Worm (Caenorhabditis elegans): ENCODE results near the gene sgt-1.
"Not testable (repeated sequence)": the region's sequence is repeated elsewhere in the genome, so short reads cannot be mapped to it uniquely, and the experiment has no call there.

DNA sequence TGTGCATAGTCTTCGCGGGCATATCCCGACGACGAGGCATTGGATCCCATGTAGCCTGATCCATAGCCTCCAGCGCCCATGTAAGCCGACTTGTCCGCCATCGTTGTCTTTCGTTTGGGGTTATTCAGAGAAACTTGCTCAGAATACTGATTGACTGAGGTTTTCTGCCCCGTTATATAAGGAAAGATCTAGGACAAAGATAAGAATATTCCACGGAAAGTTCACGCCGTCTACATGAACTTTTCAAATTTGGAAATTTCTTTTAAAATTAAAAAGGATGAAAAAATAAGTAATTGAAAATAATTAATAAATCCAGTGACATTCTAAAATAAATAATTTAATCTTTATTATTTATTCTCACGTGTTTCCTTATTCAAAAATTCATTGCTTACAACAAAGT lies 43.3 kb downstream of the sgt-1 start, which contains the start of the genes nspd-5 and F11G11.4:
- not testable (repeated sequence) for TF ChIP-seq ceh-79 (tag; optimal IDR thresholded peaks at IDR 0.05); repo-1 (tag; optimal IDR thresholded peaks at IDR 0.05); unc-62 (GFP tag; optimal IDR thresholded peaks at IDR 0.05); F37B4.10 (GFP tag; IDR thresholded peaks at IDR 0.05); Y79H2A.3 (GFP tag; conservative IDR thresholded peaks at IDR 0.05)
